Fruit fly (Drosophila melanogaster): ENCODE results near the gene CG11584.

- TF ChIP-seq CG4730 (GFP tag; IDR thresholded peaks at IDR 0.05) = no peak
- TF ChIP-seq Sry-β (GFP tag; optimal IDR thresholded peaks at IDR 0.05) = no peak
- no peak for TF ChIP-seq Ets97D (GFP tag; optimal IDR thresholded peaks at IDR 0.05)
- no peak for TF ChIP-seq wek (GFP tag; optimal IDR thresholded peaks at IDR 0.05)
- TF ChIP-seq tup (GFP tag; optimal IDR thresholded peaks at IDR 0.05) = no peak
- TF ChIP-seq CG4282 (GFP tag; optimal IDR thresholded peaks at IDR 0.05) = no peak
- TF ChIP-seq CG13123 (GFP tag; optimal IDR thresholded peaks at IDR 0.05) = no peak
- no peak for TF ChIP-seq chif (GFP tag; optimal IDR thresholded peaks at IDR 0.05)
- no peak for TF ChIP-seq Elba2 (GFP tag; optimal IDR thresholded peaks at IDR 0.05)
- no peak for TF ChIP-seq CG4404 (GFP tag; IDR thresholded peaks at IDR 0.05)
- TF ChIP-seq fu2 (GFP tag; optimal IDR thresholded peaks at IDR 0.05) = no peak
Observed at dm6 chrX:14173654-14174053, 7.2 kb upstream of the CG11584 start.
